Worm (Caenorhabditis elegans): ENCODE results near the gene srt-69.

srt-69 gene

ce11 chrV:5259448-5259847 is 6.0 kb downstream of the srt-69 start, which contains the start of gene srt-70:
Gene srt-70, minus strand, starts transcription at chrV:5259548.
- TF ChIP-seq lir-3 (tag; optimal IDR thresholded peaks at IDR 0.05; ENCODE audit: poor library complexity) (no peak), C04F5.9 (tag; optimal IDR thresholded peaks at IDR 0.05) (no peak), fkh-4 (tag; optimal IDR thresholded peaks at IDR 0.05; ENCODE audit: borderline replicate concordance) (no peak), ama-1 (optimal IDR thresholded peaks at IDR 0.05) (no peak)

ce11 chrV:5257358-5257757 is 8.1 kb downstream of the srt-69 start, which contains the start of gene srt-67:
Gene srt-67, minus strand, starts transcription at chrV:5257458.
- TF ChIP-seq dpl-1 (GFP tag; optimal IDR thresholded peaks at IDR 0.05) (no peak), lin-39 (tag; optimal IDR thresholded peaks at IDR 0.05) (no peak), grh-1 (GFP tag; IDR thresholded peaks at IDR 0.05) (no peak), ceh-8 (GFP tag; optimal IDR thresholded peaks at IDR 0.05) (no peak), zip-4 (GFP tag; optimal IDR thresholded peaks at IDR 0.05) (no peak), mdl-1 (tag; optimal IDR thresholded peaks at IDR 0.05) (no peak), F16B12.6 (tag; optimal IDR thresholded peaks at IDR 0.05) (no peak), mep-1 (tag; optimal IDR thresholded peaks at IDR 0.05) (no peak), ceh-90 (tag; optimal IDR thresholded peaks at IDR 0.05) (no peak), lin-35 (GFP tag; optimal IDR thresholded peaks at IDR 0.05) (no peak), alr-1 (tag; optimal IDR thresholded peaks at IDR 0.05; ENCODE audit: borderline replicate concordance) (no peak)

DNA sequence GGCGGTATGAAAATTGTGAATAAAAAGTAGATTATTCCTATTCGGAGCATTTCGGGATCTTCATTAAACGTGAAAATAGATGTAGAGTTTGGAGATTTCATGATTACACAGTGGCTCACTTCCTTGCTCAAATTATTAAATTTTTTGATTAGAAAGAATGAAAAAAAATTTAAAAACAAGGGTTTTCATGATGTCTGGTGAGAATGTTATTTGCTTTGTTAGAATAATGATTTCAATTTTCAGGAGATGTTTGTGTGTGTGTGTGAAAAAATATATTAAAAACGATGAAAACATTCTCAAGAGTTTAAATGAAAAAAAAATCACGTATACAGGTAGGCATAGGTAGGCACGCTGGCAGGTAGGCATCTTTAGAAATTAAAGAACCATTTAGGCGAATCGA is 13.5 kb downstream of the srt-69 start, which contains the start of gene srt-68:
TSS of gene srt-68 (minus strand) at position 101 of the 400 bp plus-strand sequence.
- TF ChIP-seq fkh-4 (tag; optimal IDR thresholded peaks at IDR 0.05; ENCODE audit: borderline replicate concordance) (no peak), ceh-8 (GFP tag; optimal IDR thresholded peaks at IDR 0.05) (no peak), jun-1 (tag; optimal IDR thresholded peaks at IDR 0.05) (no peak), nhr-85 (tag) (no peak), mdl-1 (tag; optimal IDR thresholded peaks at IDR 0.05) (no peak), efl-1 (optimal IDR thresholded peaks at IDR 0.05) (no peak), efl-1 (GFP tag; optimal IDR thresholded peaks at IDR 0.05 in 1 of 2) (no peak)

- no peak for TF ChIP-seq F16B12.6 (tag; optimal IDR thresholded peaks at IDR 0.05)
- TF ChIP-seq egl-13 (tag; optimal IDR thresholded peaks at IDR 0.05): no peak
- no peak for TF ChIP-seq mef-2 (tag; optimal IDR thresholded peaks at IDR 0.05)
- TF ChIP-seq alr-1 (tag; optimal IDR thresholded peaks at IDR 0.05; ENCODE audit: borderline replicate concordance): no peak
Measured at ce11 chrV:5243036-5243435, 22.4 kb downstream of the srt-69 start, which contains the start of gene cest-35.1. Gene cest-35.1, minus strand, starts transcription at chrV:5243136.

DNA sequence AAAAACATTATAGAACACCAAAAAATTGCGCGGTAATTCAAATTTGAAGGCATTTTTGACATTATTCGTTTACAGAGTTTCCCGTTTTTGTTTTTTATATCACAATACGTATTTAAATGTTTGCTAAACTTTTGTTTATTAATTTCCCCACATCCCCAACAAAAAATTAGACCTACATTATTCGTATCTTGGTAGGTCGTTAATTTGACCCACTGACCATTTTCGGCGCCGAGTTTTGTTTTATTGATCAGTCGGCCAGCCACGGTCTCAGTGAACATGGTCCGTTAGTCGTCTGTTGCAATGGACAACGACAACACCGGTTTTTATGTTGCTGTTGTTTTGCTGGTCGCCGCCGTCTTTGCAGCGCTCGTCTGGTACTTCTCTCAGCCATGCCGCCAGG is 25.6 kb downstream of the srt-69 start, which contains the start of gene B0238.15:
TSS of gene B0238.15 (plus strand) at position 301 of the 400 bp plus-strand sequence.
- TF ChIP-seq mab-9 (GFP tag; IDR thresholded peaks at IDR 0.05): no peak
- no peak for TF ChIP-seq nhr-71 (tag; optimal IDR thresholded peaks at IDR 0.05)
- no peak for TF ChIP-seq C34B4.2 (tag; optimal IDR thresholded peaks at IDR 0.05)
- TF ChIP-seq nhr-90 (tag; optimal IDR thresholded peaks at IDR 0.05; ENCODE audit: poor library complexity): no peak
- no peak for TF ChIP-seq efl-1 (optimal IDR thresholded peaks at IDR 0.05)
- peak in 1 of 2 experiments; percentile 48 for TF ChIP-seq efl-1 (GFP tag; optimal IDR thresholded peaks at IDR 0.05 in 1 of 2)

DNA sequence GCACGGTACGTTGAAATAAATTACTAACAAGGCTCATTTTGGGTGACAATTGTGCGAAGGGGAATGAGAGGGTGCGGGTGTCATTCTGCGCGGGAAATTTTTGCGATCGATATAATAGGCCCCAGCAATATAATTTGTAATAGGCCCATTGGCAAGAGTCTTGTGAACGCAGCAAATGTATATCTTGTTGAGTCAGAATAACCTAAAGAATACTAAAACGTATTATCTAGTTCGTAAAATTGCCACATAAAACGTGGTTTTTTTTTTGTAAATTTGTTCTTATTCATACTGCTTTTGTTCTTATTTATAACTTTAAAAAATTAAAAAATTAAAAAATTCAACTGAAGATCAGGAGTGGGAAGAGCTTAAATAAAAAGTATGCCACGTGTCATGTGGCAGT is 26.1 kb downstream of the srt-69 start, which contains the start of gene C52A10.3:
TSS of gene C52A10.3 (minus strand) at position 101 of the 400 bp plus-strand sequence.
- TF ChIP-seq lin-13 (GFP tag; optimal IDR thresholded peaks at IDR 0.05) (no peak), efl-1 (optimal IDR thresholded peaks at IDR 0.05) (no peak), efl-1 (GFP tag; optimal IDR thresholded peaks at IDR 0.05 in 1 of 2) (peak in 1 of 2 experiments; percentile 32), aly-2 (tag; optimal IDR thresholded peaks at IDR 0.05) (no peak), egl-27 (tag; optimal IDR thresholded peaks at IDR 0.05) (no peak)

ce11 chrV:5237116-5237515 is 28.4 kb downstream of the srt-69 start, which contains the start of gene cest-35.2:
Gene cest-35.2, minus strand, starts transcription at chrV:5237216.
- no peak for TF ChIP-seq unc-98 (GFP tag; IDR thresholded peaks at IDR 0.05)
- TF ChIP-seq nhr-237 (tag; optimal IDR thresholded peaks at IDR 0.05): no peak
- TF ChIP-seq egl-27 (tag; optimal IDR thresholded peaks at IDR 0.05): no peak
- TF ChIP-seq rnt-1 (tag; optimal IDR thresholded peaks at IDR 0.05): no peak
- TF ChIP-seq ceh-90 (tag; optimal IDR thresholded peaks at IDR 0.05): no peak
- TF ChIP-seq unc-86 (tag; optimal IDR thresholded peaks at IDR 0.05): no peak
- no peak for TF ChIP-seq isw-1 (GFP tag; IDR thresholded peaks at IDR 0.05)
- TF ChIP-seq hlh-17 (GFP tag; optimal IDR thresholded peaks at IDR 0.05; ENCODE audit: borderline replicate concordance): no peak
- no peak for TF ChIP-seq ztf-11 (tag; optimal IDR thresholded peaks at IDR 0.05)
- no peak for TF ChIP-seq ces-1 (GFP tag; optimal IDR thresholded peaks at IDR 0.05)
- TF ChIP-seq ztf-4 (tag; optimal IDR thresholded peaks at IDR 0.05): no peak
- no peak for TF ChIP-seq hlh-4 (tag; optimal IDR thresholded peaks at IDR 0.05)
- TF ChIP-seq lin-15B (tag; optimal IDR thresholded peaks at IDR 0.05): no peak
- TF ChIP-seq jun-1 (tag; optimal IDR thresholded peaks at IDR 0.05): no peak
- no peak for TF ChIP-seq lsy-2 (tag; optimal IDR thresholded peaks at IDR 0.05)
- no peak for TF ChIP-seq ama-1 (optimal IDR thresholded peaks at IDR 0.05)
